Worm (Caenorhabditis elegans): Measurements from ENCODE around the gene acbp-5.
A peak's percentile ranks its signal among the peaks of the same experiment; 100 is the strongest.

acbp-5 gene

DNA sequence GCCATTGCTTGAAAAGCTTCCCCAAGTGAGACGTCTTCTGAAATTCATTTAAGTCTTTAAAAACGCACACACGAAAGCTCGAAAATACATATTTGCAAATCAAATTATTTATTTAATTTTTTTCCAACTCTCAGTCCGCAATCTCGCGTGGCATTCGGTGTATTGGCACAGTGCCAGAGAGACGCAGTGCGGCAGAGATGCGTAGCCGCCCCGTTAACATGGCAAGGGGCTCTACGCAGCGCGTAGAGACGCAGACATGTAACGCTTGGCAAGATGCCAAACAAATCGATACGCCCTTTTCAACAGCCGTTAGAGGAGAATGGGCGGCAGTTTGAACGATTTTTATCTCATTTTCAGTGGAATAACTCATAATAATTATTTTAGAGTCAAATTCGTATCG, 2.0 kb upstream of the acbp-5 start, which contains the start of the genes drr-2 and set-16 (continued):
- TF ChIP-seq ceh-91 (GFP tag; IDR thresholded peaks at IDR 0.05) = peak; percentile 98
- TF ChIP-seq efl-1 (GFP tag; optimal IDR thresholded peaks at IDR 0.05) = peak; percentile 86
- peak; percentile 94 for TF ChIP-seq snpc-3.4 (tag; optimal IDR thresholded peaks at IDR 0.05)
- TF ChIP-seq ztf-6 (GFP tag; IDR thresholded peaks at IDR 0.05) = peak; percentile 89
- peak; percentile 90 for TF ChIP-seq hmg-20 (GFP tag; IDR thresholded peaks at IDR 0.05)
- no peak for TF ChIP-seq sptf-2 (GFP tag; optimal IDR thresholded peaks at IDR 0.05)
- peak; percentile 92 to 96 for TF ChIP-seq let-607 (tag; optimal IDR thresholded peaks at IDR 0.05)
- peak; percentile 99 for TF ChIP-seq lin-40 (tag; optimal IDR thresholded peaks at IDR 0.05)
- TF ChIP-seq F57A8.1 (GFP tag; optimal IDR thresholded peaks at IDR 0.05) = peak; percentile 46
- peak; percentile 75 for TF ChIP-seq T26A5.8 (tag; optimal IDR thresholded peaks at IDR 0.05)
- TF ChIP-seq sdz-38 (tag; optimal IDR thresholded peaks at IDR 0.05) = no peak
- peak; percentile 27 for TF ChIP-seq T07F8.4 (tag; optimal IDR thresholded peaks at IDR 0.05)
- peak; percentile 96; the same call in 1 of the 2 replicates for TF ChIP-seq F37B4.10 (GFP tag; IDR thresholded peaks at IDR 0.05)
- peak; percentile 100 for TF ChIP-seq B0336.3 (GFP tag; IDR thresholded peaks at IDR 0.05)
- peak; percentile 100 for TF ChIP-seq D2030.7 (GFP tag; IDR thresholded peaks at IDR 0.05)
- TF ChIP-seq lin-26 (GFP tag; IDR thresholded peaks at IDR 0.05) = peak; percentile 93
- TF ChIP-seq snpc-1.3 (tag; optimal IDR thresholded peaks at IDR 0.05; ENCODE audit: insufficient read depth) = peak; percentile 94
- TF ChIP-seq madf-3 (GFP tag; IDR thresholded peaks at IDR 0.05) = peak; percentile 98
- TF ChIP-seq unc-62 (GFP tag; optimal IDR thresholded peaks at IDR 0.05) = no peak
- peak; percentile 98 for TF ChIP-seq chd-7 (tag; optimal IDR thresholded peaks at IDR 0.05)
- TF ChIP-seq lin-35 (GFP tag; optimal IDR thresholded peaks at IDR 0.05) = peak in 2 of 3 experiments; percentile 85 to 96
- TF ChIP-seq rec-8 (tag; optimal IDR thresholded peaks at IDR 0.05) = peak; percentile 41 to 75
- TF ChIP-seq dpff-1 (tag; optimal IDR thresholded peaks at IDR 0.05) = peak; percentile 90
- TF ChIP-seq nhr-179 (tag; optimal IDR thresholded peaks at IDR 0.05) = peak; percentile 65
- TF ChIP-seq egl-18 (GFP tag; IDR thresholded peaks at IDR 0.05) = peak; percentile 93
- TF ChIP-seq tbp1 (GFP tag; optimal IDR thresholded peaks at IDR 0.05) = peak; percentile 82
- TF ChIP-seq ccch-3 (GFP tag; optimal IDR thresholded peaks at IDR 0.05) = no peak
- TF ChIP-seq dpl-1 (GFP tag; optimal IDR thresholded peaks at IDR 0.05) = peak; percentile 78
- TF ChIP-seq zfh-2 (GFP tag; conservative IDR thresholded peaks at IDR 0.05) = peak; percentile 98
- TF ChIP-seq attf-5 (GFP tag; optimal IDR thresholded peaks at IDR 0.05) = peak; percentile 100
- peak; percentile 88 for TF ChIP-seq xnd-1 (tag; optimal IDR thresholded peaks at IDR 0.05)
- TF ChIP-seq lsy-27 (tag; optimal IDR thresholded peaks at IDR 0.05; ENCODE audit: borderline replicate concordance, insufficient read depth) = peak; percentile 82
- TF ChIP-seq ztf-26 (tag; optimal IDR thresholded peaks at IDR 0.05) = peak; percentile 99
- TF ChIP-seq hrde-1 (tag; optimal IDR thresholded peaks at IDR 0.05; ENCODE audit: borderline replicate concordance) = peak; percentile 91
- peak; percentile 68 for TF ChIP-seq nhr-27 (tag; optimal IDR thresholded peaks at IDR 0.05)
- peak; percentile 95 for TF ChIP-seq hsf-1 (GFP tag; IDR thresholded peaks at IDR 0.05)
- TF ChIP-seq mxl-1 (tag; optimal IDR thresholded peaks at IDR 0.05) = no peak
- peak; percentile 87 for TF ChIP-seq nhr-90 (tag; optimal IDR thresholded peaks at IDR 0.05)
- TF ChIP-seq tlf-1 (GFP tag; optimal IDR thresholded peaks at IDR 0.05) = peak; percentile 100
- peak; percentile 75 for TF ChIP-seq Y53F4B.3 (GFP tag; IDR thresholded peaks at IDR 0.05)
- peak; percentile 100 for TF ChIP-seq athp-1 (tag; optimal IDR thresholded peaks at IDR 0.05)
- TF ChIP-seq cebp-2 (GFP tag; IDR thresholded peaks at IDR 0.05) = peak; percentile 92; the same call in 1 of the 2 replicates
- no peak for TF ChIP-seq hlh-12 (tag; optimal IDR thresholded peaks at IDR 0.05)

Data from whole organism, young adult.